Fruit fly (Drosophila melanogaster) whole organism, embryonic: ENCODE results near the gene CG42558.

ENCODE experiments used
- CG10267 ChIP-seq: fragments of 200-800 bp; sonication (Bioruptor generic); optimal IDR thresholded peaks from 2 replicates; lab custom pipeline; 2018; ENCODE audit warnings: missing biosample characterization, mild to moderate bottlenecking, missing genetic modification characterization, moderate library complexity
- HHEX ChIP-seq: fragments of 200-800 bp; sonication (Bioruptor generic); optimal IDR thresholded peaks from 3 replicates; lab custom pipeline; 2017; ENCODE audit warnings: missing biosample characterization, mild to moderate bottlenecking, missing genetic modification characterization, missing genetic modification reagents
- pan ChIP-seq, 4 experiments: fragments of >200 bp in 3 of 4; fragments of 200-800 bp in 1 of 4; sonication (Bioruptor generic) in 1 of 4; optimal IDR thresholded peaks in 3 of 4; IDR thresholded peaks in 1 of 4; 2 replicates each; pipeline versions ENCODE4 v1.3.6 to Lab custom; 2017 to 2022; ENCODE audit warnings: missing biosample characterization in 2 of 4, missing genetic modification characterization in 2 of 4, mixed read lengths in 1 of 4
- tap ChIP-seq: fragments of 200-800 bp; optimal IDR thresholded peaks from 3 replicates; lab custom pipeline; 2019; ENCODE audit warnings: missing biosample characterization, mild to moderate bottlenecking, missing genetic modification characterization, moderate library complexity

- TF ChIP-seq HHEX: no peak
- TF ChIP-seq CG10267 (tag; lab: Kevin White, UChicago): no peak
- TF ChIP-seq pan (optimal IDR thresholded peaks at IDR 0.05; lab: Kevin White, UChicago): no peak
- no peak for TF ChIP-seq pan (GFP tag; optimal IDR thresholded peaks at IDR 0.05 in 1 of 2, IDR thresholded peaks at IDR 0.05 in 1 of 2)
- no peak for TF ChIP-seq tap (tag; lab: Kevin White, UChicago)
Measured at dm6 chr3R:29899635-29900034, 33.5 kb upstream of the CG42558 start.
